Worm (Caenorhabditis elegans): ENCODE results near the gene Y62H9A.3.

The Y62H9A.3 gene

DNA sequence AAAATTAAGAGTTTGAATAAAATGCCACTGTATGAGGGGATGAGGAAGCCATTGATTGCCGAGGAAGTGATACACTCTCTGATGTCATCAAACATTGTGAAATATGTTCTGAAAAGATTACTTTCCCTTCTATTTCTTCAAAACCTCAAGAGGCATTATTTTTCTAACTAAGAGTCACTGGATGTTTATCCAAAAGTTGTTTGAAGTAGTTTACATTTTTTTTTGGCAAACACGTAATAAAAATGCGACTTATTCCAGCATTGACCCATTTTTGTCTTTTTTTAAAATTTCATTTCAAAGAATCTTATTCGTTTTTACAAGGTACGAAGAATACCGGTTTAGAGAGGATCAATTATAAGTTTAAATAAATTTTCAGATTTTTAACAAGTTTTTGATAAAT, 27.5 kb upstream of the Y62H9A.3 start, which contains the start of gene Y62H9A.11:
Gene Y62H9A.11 (minus strand): TSS at position 101 of the 400 bp plus-strand sequence.
- TF ChIP-seq F26F4.8 (GFP tag; conservative IDR thresholded peaks at IDR 0.05) (no peak), daf-16 (GFP tag; optimal IDR thresholded peaks at IDR 0.05) (no peak), daf-16 (tag; optimal IDR thresholded peaks at IDR 0.05) (no peak), skn-1 (tag; optimal IDR thresholded peaks at IDR 0.05) (no peak), nhr-76 (tag; optimal IDR thresholded peaks at IDR 0.05) (no peak), dpl-1 (GFP tag; optimal IDR thresholded peaks at IDR 0.05) (no peak)

DNA sequence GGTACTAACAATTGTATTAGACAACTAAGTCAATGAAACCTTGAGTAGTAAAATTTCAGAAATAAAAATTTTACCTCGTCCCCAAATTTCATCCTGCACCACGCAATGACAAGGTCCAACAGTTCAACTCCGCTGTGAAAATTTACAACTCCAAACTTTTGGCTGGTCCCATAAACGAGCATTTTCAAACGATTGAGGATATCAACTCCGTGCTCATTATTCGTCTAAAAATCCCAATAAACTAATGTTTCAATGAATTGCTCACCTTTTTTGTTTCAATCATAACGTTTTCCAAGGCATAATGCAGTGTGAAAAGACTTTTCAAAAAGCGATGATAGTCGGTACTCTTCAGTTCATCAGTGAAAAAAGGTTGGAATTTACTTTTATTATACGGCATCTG, 26.9 kb upstream of the Y62H9A.3 start:
- TF ChIP-seq unc-62 (GFP tag; optimal IDR thresholded peaks at IDR 0.05 in 1 of 2), result peak in 1 of 2 experiments; percentile 95
- TF ChIP-seq unc-62 (tag; optimal IDR thresholded peaks at IDR 0.05), result no peak
- TF ChIP-seq daf-19 (GFP tag; conservative IDR thresholded peaks at IDR 0.05), result no peak

DNA sequence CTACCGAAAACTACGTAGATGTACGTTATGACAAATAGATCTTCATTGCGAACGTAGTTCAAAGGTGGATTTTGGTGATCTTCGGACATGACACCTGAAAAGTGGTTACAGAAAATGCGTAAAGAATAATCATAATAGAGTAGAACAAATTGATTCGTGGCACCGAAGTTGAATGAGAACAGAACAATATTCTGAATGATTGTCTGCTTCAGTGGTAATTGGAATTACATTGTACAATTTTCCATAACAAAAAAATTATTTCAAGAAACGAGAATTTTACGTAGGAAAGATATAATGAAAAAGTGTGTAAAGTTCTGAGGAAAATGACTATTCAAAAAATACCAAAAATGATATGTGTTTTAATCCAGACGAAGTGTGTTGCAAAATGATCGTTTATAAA, 22.9 kb upstream of the Y62H9A.3 start, which contains the start of gene Y62H9A.10:
Gene Y62H9A.10 (minus strand): TSS at position 101 of the 400 bp plus-strand sequence.
- no peak for TF ChIP-seq F10B5.3 (tag; optimal IDR thresholded peaks at IDR 0.05)
- TF ChIP-seq daf-19 (GFP tag; conservative IDR thresholded peaks at IDR 0.05), result no peak
- TF ChIP-seq duxl-1 (tag; optimal IDR thresholded peaks at IDR 0.05; ENCODE audit: poor library complexity), result no peak
- no peak for TF ChIP-seq tra-1 (GFP tag; IDR thresholded peaks at IDR 0.05)
- no peak for TF ChIP-seq php-3 (GFP tag; IDR thresholded peaks at IDR 0.05)
- no peak for TF ChIP-seq nhr-6 (tag; optimal IDR thresholded peaks at IDR 0.05)
- no peak for TF ChIP-seq R02D3.7 (tag; optimal IDR thresholded peaks at IDR 0.05)
- TF ChIP-seq nhr-28 (tag; optimal IDR thresholded peaks at IDR 0.05), result no peak

DNA sequence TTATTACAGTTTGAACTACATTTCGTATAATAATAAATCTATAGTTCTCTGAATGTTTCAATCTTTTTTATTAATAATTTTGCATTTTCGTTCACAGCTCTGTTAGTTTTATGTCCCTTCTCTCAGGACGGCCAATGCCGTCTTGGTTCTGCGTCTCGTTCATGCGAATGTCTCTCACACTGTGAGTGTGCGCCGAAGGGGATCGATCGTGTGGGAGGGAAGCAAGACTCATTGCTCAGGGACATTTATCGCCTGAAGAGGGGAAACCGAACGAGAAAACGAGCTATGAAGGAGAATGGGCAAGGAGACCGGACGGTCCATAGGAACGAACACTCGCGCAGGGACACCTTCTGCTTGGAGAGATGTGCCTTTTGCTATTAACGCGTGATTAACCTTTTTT, 19.3 kb upstream of the Y62H9A.3 start:
- peak; percentile 57 for TF ChIP-seq aha-1 (tag)
- TF ChIP-seq rbr-2 (tag; optimal IDR thresholded peaks at IDR 0.05), result peak; percentile 46
- no peak for TF ChIP-seq pha-4 (GFP tag; IDR thresholded peaks at IDR 0.05)
- no peak for TF ChIP-seq pha-4 (tag; optimal IDR thresholded peaks at IDR 0.05)
- no peak for TF ChIP-seq nhr-42 (GFP tag; IDR thresholded peaks at IDR 0.05)
- TF ChIP-seq Y5F2A.4 (GFP tag; optimal IDR thresholded peaks at IDR 0.05), result no peak
- peak; percentile 43 for TF ChIP-seq ceh-28 (tag; optimal IDR thresholded peaks at IDR 0.05)
- peak; percentile 51 for TF ChIP-seq F37D6.2 (tag; optimal IDR thresholded peaks at IDR 0.05)
- TF ChIP-seq F10B5.3 (tag; optimal IDR thresholded peaks at IDR 0.05), result peak; percentile 12
- TF ChIP-seq unc-62 (GFP tag; optimal IDR thresholded peaks at IDR 0.05 in 1 of 2), result peak in 1 of 2 experiments; percentile 85
- no peak for TF ChIP-seq unc-62 (tag; optimal IDR thresholded peaks at IDR 0.05)

DNA sequence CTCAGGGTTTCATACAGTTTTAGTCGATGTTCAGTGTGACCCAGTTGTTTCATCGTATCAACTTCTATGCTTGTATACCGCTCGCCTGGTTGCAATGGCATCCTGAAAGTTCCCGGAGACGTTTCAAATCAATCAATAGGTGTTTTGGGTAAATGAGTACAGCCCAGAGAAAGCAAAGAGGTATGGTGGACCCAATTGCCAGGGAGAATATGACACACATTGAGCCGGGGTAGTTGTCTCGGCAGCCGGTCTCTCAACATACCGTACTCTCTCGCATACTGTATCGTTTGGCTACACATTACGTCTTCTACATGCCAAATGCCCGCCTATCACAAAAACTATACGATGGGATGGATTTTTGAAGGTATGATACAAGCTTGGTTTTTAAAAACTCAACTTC, 18.3 kb upstream of the Y62H9A.3 start, which contains the start of gene Y62H9A.9:
Gene Y62H9A.9 (minus strand): TSS at position 101 of the 400 bp plus-strand sequence.
- TF ChIP-seq mxl-3 (GFP tag; optimal IDR thresholded peaks at IDR 0.05), result no peak
- no peak for TF ChIP-seq gei-8 (GFP tag; optimal IDR thresholded peaks at IDR 0.05)

DNA sequence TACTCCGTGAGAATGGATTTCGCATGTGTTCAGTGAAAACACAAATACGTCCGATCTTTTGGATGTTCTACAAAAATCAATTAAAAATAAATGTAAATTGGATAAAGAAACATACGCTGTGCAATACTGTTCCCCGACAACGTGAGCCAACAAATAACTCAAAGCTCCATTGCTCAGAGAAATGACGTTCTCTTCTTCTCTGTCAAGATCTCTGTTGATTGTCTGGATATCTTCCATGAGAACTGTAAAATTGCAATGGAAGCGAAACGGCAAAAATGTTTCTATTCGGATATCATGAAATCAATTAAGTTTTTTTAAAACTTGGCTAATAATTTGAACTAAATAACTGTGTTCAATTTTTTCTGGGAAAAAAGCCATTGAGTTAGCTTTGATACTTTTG, 16.9 kb upstream of the Y62H9A.3 start:
- TF ChIP-seq nhr-28 (tag; optimal IDR thresholded peaks at IDR 0.05) (no peak), Y75B8A.6 (GFP tag; IDR thresholded peaks at IDR 0.05) (no peak), lin-1 (GFP tag; IDR thresholded peaks at IDR 0.05) (no peak), aha-1 (tag) (peak; percentile 93), nhr-111 (GFP tag; optimal IDR thresholded peaks at IDR 0.05) (no peak)

DNA sequence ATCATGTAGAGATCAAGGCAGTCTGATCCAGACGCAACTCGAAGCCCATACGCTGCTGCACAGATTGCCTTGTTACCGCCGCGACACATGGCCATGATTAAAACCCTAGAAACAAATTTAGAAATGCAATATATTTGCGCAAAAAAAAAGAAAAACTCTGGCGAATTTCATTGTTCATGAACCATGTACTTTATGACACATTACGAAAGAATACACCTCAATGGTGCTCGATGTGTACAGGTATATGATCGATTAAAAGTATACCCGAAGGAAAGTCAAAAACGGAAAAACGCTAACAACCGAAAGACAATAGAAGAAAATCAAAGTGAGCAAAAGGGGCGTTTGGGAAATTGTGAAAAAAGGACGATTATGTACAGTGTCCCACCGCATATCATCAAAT, 12.6 kb upstream of the Y62H9A.3 start, which contains the start of gene Y62H9A.8:
Gene Y62H9A.8 (minus strand): TSS at position 101 of the 400 bp plus-strand sequence.
- TF ChIP-seq egl-43 (GFP tag; IDR thresholded peaks at IDR 0.05), result no peak
- TF ChIP-seq pha-4 (GFP tag; IDR thresholded peaks at IDR 0.05), result no peak
- TF ChIP-seq pha-4 (tag; optimal IDR thresholded peaks at IDR 0.05), result no peak
- TF ChIP-seq madf-5 (GFP tag; IDR thresholded peaks at IDR 0.05), result no peak
- no peak for TF ChIP-seq nhr-77 (tag; optimal IDR thresholded peaks at IDR 0.05)
- no peak for TF ChIP-seq mep-1 (tag; optimal IDR thresholded peaks at IDR 0.05)
- no peak for TF ChIP-seq unc-39 (tag; optimal IDR thresholded peaks at IDR 0.05)
- no peak for TF ChIP-seq F10B5.3 (tag; optimal IDR thresholded peaks at IDR 0.05)
- TF ChIP-seq nhr-237 (tag; optimal IDR thresholded peaks at IDR 0.05), result no peak
- no peak for TF ChIP-seq lin-15B (tag; optimal IDR thresholded peaks at IDR 0.05)
- TF ChIP-seq daf-12 (tag; optimal IDR thresholded peaks at IDR 0.05), result no peak
- no peak for TF ChIP-seq F49E8.2 (tag; optimal IDR thresholded peaks at IDR 0.05; ENCODE audit: borderline replicate concordance)
- no peak for TF ChIP-seq nhr-11 (tag; optimal IDR thresholded peaks at IDR 0.05)
- TF ChIP-seq sdz-12 (GFP tag; optimal IDR thresholded peaks at IDR 0.05), result no peak
- TF ChIP-seq ztf-7 (tag; optimal IDR thresholded peaks at IDR 0.05), result no peak
